Worm (Caenorhabditis elegans): ENCODE data around the gene jmjd-4.

DNA sequence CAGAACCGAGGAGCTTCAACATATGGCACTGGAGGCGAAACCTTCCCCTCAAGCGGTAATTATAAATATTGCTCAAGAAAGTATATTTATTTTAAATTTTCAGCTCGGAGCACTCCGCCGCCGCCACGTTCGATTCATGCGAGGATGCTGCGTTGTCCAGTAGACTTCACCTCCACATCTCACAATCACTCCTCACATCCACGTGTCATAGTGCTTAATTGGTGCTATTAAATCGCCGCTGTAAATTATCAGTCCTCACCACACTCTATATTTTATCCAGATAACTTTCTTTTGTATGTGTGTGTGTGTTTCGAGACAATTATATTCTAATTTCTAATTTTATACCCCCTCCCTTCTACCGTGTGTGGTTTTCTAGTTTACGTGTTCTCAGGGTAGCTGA lies 20.8 kb upstream of the jmjd-4 start:
- TF ChIP-seq ZK546.5 (tag; optimal IDR thresholded peaks at IDR 0.05) (no peak), aly-2 (tag; optimal IDR thresholded peaks at IDR 0.05) (no peak), fos-1 (tag; optimal IDR thresholded peaks at IDR 0.05) (no peak), nhr-10 (tag; optimal IDR thresholded peaks at IDR 0.05) (no peak), ztf-4 (tag; optimal IDR thresholded peaks at IDR 0.05) (no peak), crh-2 (tag; optimal IDR thresholded peaks at IDR 0.05) (peak; percentile 25), nhr-237 (tag; optimal IDR thresholded peaks at IDR 0.05) (no peak), ztf-11 (tag; optimal IDR thresholded peaks at IDR 0.05) (no peak), lsy-2 (tag; optimal IDR thresholded peaks at IDR 0.05) (no peak)
